Worm (Caenorhabditis elegans) whole organism, young adult: ENCODE data around the gene Y55F3BL.6.

Experiments
- F33H1.4 ChIP-seq: fragments of 200-800 bp; sonication (Bioruptor generic); IDR thresholded peaks from 2 replicates; pipeline ENCODE4 v1.3.6; 2022; ENCODE audit warnings: missing genetic modification reagents, missing genetic modification characterization, missing compliant biosample characterization
- F57C9.4 ChIP-seq: sonication (generic microtip); optimal IDR thresholded peaks from 2 replicates; lab custom pipeline; 2017; ENCODE audit warnings: mild to moderate bottlenecking, missing genetic modification characterization, missing compliant biosample characterization
- T07F8.4 ChIP-seq: sonication (generic microtip); optimal IDR thresholded peaks from 2 replicates; lab custom pipeline; 2016; ENCODE audit warnings: mild to moderate bottlenecking, missing genetic modification characterization, moderate library complexity, missing compliant biosample characterization
- Y53G8AR.9 ChIP-seq: fragments of 200-800 bp; sonication (Bioruptor generic); conservative IDR thresholded peaks from 2 replicates; pipeline ENCODE4 v1.3.6; 2022; ENCODE audit warnings: missing genetic modification reagents, missing genetic modification characterization, missing compliant biosample characterization
- Y56A3A.18 ChIP-seq: fragments of 200-800 bp; sonication (Bioruptor generic); IDR thresholded peaks from 2 replicates; pipeline ENCODE4 v1.3.6; 2022; ENCODE audit warnings: missing genetic modification reagents, missing genetic modification characterization, missing compliant biosample characterization
- Y95B8A.8 ChIP-seq: fragments of 200-800 bp; sonication (Bioruptor generic); IDR thresholded peaks from 2 replicates; pipeline ENCODE4 v1.3.6; 2022; ENCODE audit warnings: missing genetic modification reagents, missing genetic modification characterization, missing compliant biosample characterization
- aptf-2 ChIP-seq: fragments of 200-800 bp; sonication (Bioruptor generic); conservative IDR thresholded peaks from 2 replicates; pipeline ENCODE4 v1.3.6; 2022; ENCODE audit warnings: missing genetic modification reagents, missing genetic modification characterization, missing compliant biosample characterization
- attf-5 ChIP-seq: fragments of 200-800 bp; sonication (Bioruptor generic); optimal IDR thresholded peaks from 2 replicates; lab custom pipeline; 2018; ENCODE audit warnings: mild to moderate bottlenecking, missing genetic modification characterization, missing compliant biosample characterization
- attf-6 ChIP-seq: fragments of 200-800 bp; sonication (Bioruptor generic); IDR thresholded peaks from 2 replicates; pipeline ENCODE4 v1.3.6; 2022; ENCODE audit warnings: missing genetic modification reagents, missing genetic modification characterization, missing compliant biosample characterization
- bed-2 ChIP-seq: fragments of 200-800 bp; sonication (Bioruptor generic); IDR thresholded peaks from 2 replicates; pipeline ENCODE4 v1.3.6; 2022; ENCODE audit warnings: missing genetic modification reagents, missing genetic modification characterization, missing compliant biosample characterization
- cebp-1 ChIP-seq, 2 experiments: fragments of 200-800 bp in 1 of 2; sonication (Bioruptor generic) in 1 of 2; sonication (generic microtip) in 1 of 2; IDR thresholded peaks in 1 of 2; optimal IDR thresholded peaks in 1 of 2; 2 replicates each; pipeline versions ENCODE4 v1.3.6 to Lab custom; 2017 to 2022; ENCODE audit warnings: missing compliant biosample characterization in 2 of 2, missing genetic modification characterization in 2 of 2, mild to moderate bottlenecking in 1 of 2, missing genetic modification reagents in 1 of 2, moderate library complexity in 1 of 2
- ceh-91 ChIP-seq: fragments of 200-800 bp; sonication (Bioruptor generic); IDR thresholded peaks from 2 replicates; pipeline ENCODE4 v1.3.6; 2022; ENCODE audit warnings: missing genetic modification reagents, missing genetic modification characterization, missing compliant biosample characterization
- chd-7 ChIP-seq: sonication (generic microtip); optimal IDR thresholded peaks from 2 replicates; lab custom pipeline; 2016; ENCODE audit warnings: mild to moderate bottlenecking, missing genetic modification characterization, moderate library complexity, missing compliant biosample characterization
- dpl-1 ChIP-seq: fragments of 150-350 bp; optimal IDR thresholded peaks from 2 replicates; lab custom pipeline; 2014; ENCODE audit warnings: missing biosample characterization, missing genetic modification reagents, missing genetic modification characterization
- efl-1 ChIP-seq: fragments of 150-350 bp; optimal IDR thresholded peaks from 2 replicates; lab custom pipeline; 2014; ENCODE audit warnings: missing biosample characterization, missing genetic modification reagents, missing genetic modification characterization
- egrh-3 ChIP-seq: fragments of 200-800 bp; sonication (Bioruptor generic); IDR thresholded peaks from 2 replicates; pipeline ENCODE4 v1.3.6; 2022; ENCODE audit warnings: missing genetic modification reagents, missing genetic modification characterization, missing compliant biosample characterization
- lag-1 ChIP-seq: fragments of 200-800 bp; sonication (Bioruptor generic); IDR thresholded peaks from 2 replicates; pipeline ENCODE4 v1.3.6; 2022; ENCODE audit warnings: missing genetic modification reagents, missing genetic modification characterization, missing compliant biosample characterization
- lin-40 ChIP-seq: sonication (generic microtip); optimal IDR thresholded peaks from 2 replicates; lab custom pipeline; 2016; ENCODE audit warnings: missing genetic modification characterization, mild to moderate bottlenecking, missing compliant biosample characterization, missing genotype, missing genetic modification reagents
- lin-54 ChIP-seq: fragments of 200-800 bp; sonication (Bioruptor generic); optimal IDR thresholded peaks from 2 replicates; lab custom pipeline; 2018; ENCODE audit warnings: mild to moderate bottlenecking, missing genetic modification characterization, missing compliant biosample characterization
- lsl-1 ChIP-seq: fragments of 200-800 bp; sonication (Bioruptor generic); optimal IDR thresholded peaks from 2 replicates; lab custom pipeline; 2018; ENCODE audit warnings: mild to moderate bottlenecking, missing genetic modification characterization, moderate library complexity, missing compliant biosample characterization
- madf-10 ChIP-seq: sonication (generic microtip); optimal IDR thresholded peaks from 2 replicates; lab custom pipeline; 2016; ENCODE audit warnings: mild to moderate bottlenecking, missing genetic modification characterization, missing compliant biosample characterization
- madf-6 ChIP-seq: fragments of 200-800 bp; sonication (Bioruptor generic); IDR thresholded peaks from 2 replicates; pipeline ENCODE4 v1.3.6; 2022; ENCODE audit warnings: missing genetic modification reagents, missing genetic modification characterization, missing compliant biosample characterization
- mxl-1 ChIP-seq: sonication (generic microtip); optimal IDR thresholded peaks from 2 replicates; lab custom pipeline; 2016; ENCODE audit warnings: missing genetic modification characterization, missing compliant biosample characterization
- nfyb-1 ChIP-seq: fragments of 200-800 bp; sonication (Bioruptor generic); IDR thresholded peaks from 2 replicates; pipeline ENCODE4 v1.3.6; 2022; ENCODE audit warnings: missing genetic modification reagents, missing genetic modification characterization, missing compliant biosample characterization
- nhr-120 ChIP-seq: fragments of 200-800 bp; sonication (Bioruptor generic); IDR thresholded peaks from 2 replicates; pipeline ENCODE4 v1.3.6; 2022; ENCODE audit warnings: missing genetic modification characterization, missing compliant biosample characterization
- rcor-1 ChIP-seq: fragments of 200-800 bp; sonication (Bioruptor generic); IDR thresholded peaks from 2 replicates; pipeline ENCODE4 v1.3.6; 2022; ENCODE audit warnings: missing genetic modification reagents, missing genetic modification characterization, missing compliant biosample characterization
- somi-1 ChIP-seq: fragments of 200-800 bp; sonication (Bioruptor generic); optimal IDR thresholded peaks from 2 replicates; lab custom pipeline; 2018; ENCODE audit warnings: mild to moderate bottlenecking, missing genetic modification characterization, missing compliant biosample characterization
- unc-130 ChIP-seq: sonication (generic microtip); optimal IDR thresholded peaks from 2 replicates; lab custom pipeline; 2016; ENCODE audit warnings: missing genetic modification reagents, missing genetic modification characterization, missing compliant biosample characterization
- unc-62 ChIP-seq: fragments of 150-350 bp; optimal IDR thresholded peaks from 2 replicates; lab custom pipeline; 2014; ENCODE audit warnings: missing biosample characterization, missing genetic modification reagents, missing genetic modification characterization
- zim-3 ChIP-seq: sonication (generic microtip); optimal IDR thresholded peaks from 2 replicates; lab custom pipeline; 2017; ENCODE audit warnings: mild to moderate bottlenecking, missing genetic modification characterization, moderate library complexity, missing compliant biosample characterization

Y55F3BL.6 gene

DNA sequence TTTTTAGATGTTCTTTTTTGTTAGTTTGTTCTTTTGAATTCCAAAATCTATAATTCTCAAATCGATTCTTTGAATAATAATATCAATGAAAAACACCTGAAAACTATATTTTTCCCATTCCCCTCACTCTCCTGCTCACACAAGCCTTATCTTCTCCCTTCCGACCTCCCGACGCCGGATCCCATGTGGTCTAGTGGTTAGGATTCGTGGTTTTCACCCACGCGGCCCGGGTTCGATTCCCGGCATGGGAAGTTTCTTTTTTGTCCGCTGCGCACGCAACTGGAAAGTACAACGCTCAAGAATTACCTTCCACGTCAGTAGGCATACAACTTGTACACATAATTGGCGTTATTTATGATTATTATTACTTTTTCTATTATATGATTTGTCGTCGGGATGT lies 35.8 kb upstream of the Y55F3BL.6 start (continued):
- TF ChIP-seq aptf-2 (GFP tag; lab: Robert Waterston, UW) (no peak), F33H1.4 (no peak), lin-54 (GFP tag; lab: Kevin White, UChicago) (peak; percentile 28), chd-7 (tag; lab: Kevin White, UChicago) (no peak), unc-62 (GFP tag; lab: Kevin White, UChicago) (no peak)

DNA sequence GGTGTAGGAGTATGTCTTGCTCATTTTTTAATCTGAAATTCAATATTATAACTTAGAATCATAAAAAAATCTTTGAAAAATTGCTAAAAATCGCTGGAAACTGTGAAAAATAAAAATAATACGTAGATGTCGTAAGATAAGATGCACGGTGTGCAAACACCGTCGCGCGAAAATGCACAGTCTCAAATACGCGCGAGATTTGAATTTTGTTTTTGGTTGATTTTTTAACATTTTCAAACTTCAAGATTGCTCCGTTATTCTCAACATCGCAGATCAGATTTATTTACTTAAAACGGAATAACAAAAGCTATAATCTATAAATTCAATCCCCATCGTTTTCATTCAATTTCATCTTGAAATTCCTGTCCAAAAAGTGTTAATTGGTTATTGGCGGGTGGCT lies 35.2 kb upstream of the Y55F3BL.6 start, which contains the start of gene Y55F3BR.6:
TSS of gene Y55F3BR.6 (minus strand) at position 32 of the 400 bp plus-strand sequence.
- no peak for TF ChIP-seq lag-1 (GFP tag; lab: Robert Waterston, UW)
- TF ChIP-seq lsl-1 (GFP tag; lab: Kevin White, UChicago): peak; percentile 27
- TF ChIP-seq lin-54 (GFP tag; lab: Kevin White, UChicago): peak; percentile 79
- TF ChIP-seq madf-6: peak; percentile 23; the same call in 1 of the 2 replicates
- no peak for TF ChIP-seq Y95B8A.8 (GFP tag; lab: Robert Waterston, UW)
- peak; percentile 61 for TF ChIP-seq efl-1
- no peak for TF ChIP-seq lin-40
- peak; percentile 30 for TF ChIP-seq dpl-1 (GFP tag; lab: Kevin White, UChicago)
- TF ChIP-seq unc-130 (GFP tag; lab: Kevin White, UChicago): no peak
- TF ChIP-seq, all 124 proteins: peak for 5

DNA sequence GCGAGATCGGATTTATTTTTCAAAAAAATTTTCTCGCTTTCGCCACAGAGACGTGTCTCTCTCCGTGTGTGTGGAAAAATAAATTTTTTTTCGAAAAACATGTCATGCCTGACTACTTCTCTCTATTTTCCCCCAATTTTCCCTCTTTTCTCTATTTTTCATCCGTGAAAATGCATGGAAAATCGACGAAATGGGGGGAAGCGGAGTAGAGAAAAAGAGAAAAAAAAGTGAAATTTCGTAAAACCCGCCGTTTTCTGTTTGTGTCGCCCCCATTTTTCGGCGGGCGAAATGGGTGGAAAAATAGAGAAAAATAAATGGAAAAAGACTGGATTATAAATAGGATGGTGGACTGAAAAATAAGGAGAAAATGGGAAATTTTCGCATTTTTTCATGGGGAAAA lies 26.6 kb upstream of the Y55F3BL.6 start:
- TF ChIP-seq attf-6 (no peak), efl-1 (peak; percentile 5), zim-3 (no peak), attf-5 (GFP tag; lab: Kevin White, UChicago) (no peak), mxl-1 (tag; lab: Kevin White, UChicago) (no peak), T07F8.4 (tag; lab: Kevin White, UChicago) (no peak), egrh-3 (GFP tag; lab: Robert Waterston, UW) (no peak), lin-54 (GFP tag; lab: Kevin White, UChicago) (no peak), cebp-1 (GFP tag; IDR thresholded peaks at IDR 0.05; lab: Robert Waterston, UW) (0 out of 2 replicates have a peak, but pooled peaks have one; percentile 11), cebp-1 (tag; optimal IDR thresholded peaks at IDR 0.05; lab: Kevin White, UChicago) (peak; percentile 29), Y56A3A.18 (GFP tag; lab: Robert Waterston, UW) (no peak)

DNA sequence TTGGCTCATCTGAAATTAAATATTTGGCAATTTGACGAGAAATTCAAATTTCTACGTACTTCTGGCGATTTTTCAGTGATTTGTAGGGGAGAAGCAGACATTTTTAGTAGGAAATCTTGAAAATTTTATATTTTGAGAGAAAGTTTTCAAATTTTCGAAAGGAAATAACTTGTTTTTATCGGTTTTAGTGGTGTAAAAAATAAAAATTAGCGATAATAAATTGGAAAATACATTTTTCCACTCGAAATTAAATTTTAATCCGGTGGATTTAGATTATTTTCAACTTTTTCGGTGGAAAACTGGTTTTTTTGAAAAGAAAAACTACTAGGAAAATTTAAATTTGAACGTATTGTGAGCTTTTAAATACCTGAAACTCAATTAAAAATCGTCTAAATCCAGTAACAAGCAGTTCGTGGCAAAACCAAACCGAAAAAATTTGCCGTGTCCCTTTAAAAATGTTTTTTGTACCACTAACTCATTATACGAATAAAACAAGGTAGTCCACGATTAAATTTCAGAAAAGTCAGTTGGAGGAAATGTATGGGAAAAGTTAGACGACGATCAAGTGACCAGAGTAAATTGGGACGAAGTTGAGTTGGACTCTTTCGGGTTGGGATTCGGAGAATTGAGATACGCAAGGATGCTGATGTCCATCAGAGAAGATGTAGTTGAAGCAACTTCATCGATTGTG lies 25.1 kb upstream of the Y55F3BL.6 start, which contains the start of the genes madf-1 and Y55F3BR.10:
TSS of gene madf-1 (minus strand) at position 101 of the 691 bp plus-strand sequence.
TSS of gene Y55F3BR.10 (plus strand) at position 641 of the 691 bp plus-strand sequence.
- TF ChIP-seq somi-1 (GFP tag; lab: Kevin White, UChicago) (no peak), Y53G8AR.9 (no peak), nfyb-1 (GFP tag; lab: Robert Waterston, UW) (no peak), bed-2 (no peak), F57C9.4 (no peak), ceh-91 (GFP tag; lab: Robert Waterston, UW) (no peak), rcor-1 (GFP tag; lab: Robert Waterston, UW) (no peak)

DNA sequence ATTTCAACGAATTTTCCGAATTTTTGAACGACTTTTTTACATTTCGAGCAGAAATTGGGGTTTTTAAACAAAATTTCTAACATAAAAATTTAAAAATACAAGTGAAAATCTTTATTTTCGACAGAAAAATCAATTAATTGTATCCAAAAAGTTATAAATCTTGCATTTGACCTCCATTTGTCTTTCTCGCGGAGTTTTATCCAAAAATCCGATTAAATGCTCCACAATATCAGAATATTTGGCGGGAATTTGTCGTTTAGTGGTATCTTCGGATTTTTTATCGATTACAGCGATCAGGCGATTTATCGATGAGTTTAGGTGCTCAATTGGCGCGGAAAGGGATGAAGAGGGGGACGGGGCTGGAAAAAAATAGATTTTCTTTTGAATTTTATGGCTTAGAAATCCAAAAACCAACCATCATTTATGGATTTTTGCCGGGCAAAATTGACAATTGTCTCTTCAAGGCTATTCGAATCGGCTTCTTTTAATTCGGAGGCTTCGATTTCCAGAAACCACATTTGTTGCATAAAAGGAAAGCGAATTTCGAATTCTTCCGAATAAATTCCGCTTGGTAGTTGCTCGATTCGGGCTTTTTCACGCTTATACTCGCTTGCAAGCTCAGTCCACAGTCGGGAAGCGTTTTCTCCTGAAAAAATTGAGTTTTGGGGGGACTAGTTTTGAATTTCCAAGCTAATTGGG lies 23.5 kb upstream of the Y55F3BL.6 start:
- peak; percentile 58 for TF ChIP-seq madf-6
- no peak for TF ChIP-seq madf-10 (tag; lab: Kevin White, UChicago)
- TF ChIP-seq efl-1: peak; percentile 57
- no peak for TF ChIP-seq nhr-120 (GFP tag; lab: Robert Waterston, UW)
